Fruit fly (Drosophila melanogaster) whole organism, embryonic: Measurements from ENCODE around the gene HIP-R.

Experiments
- Atf6 ChIP-seq: fragments of 200-800 bp; sonication (Bioruptor generic); IDR thresholded peaks from 2 replicates; pipeline ENCODE4 v1.3.6; 2022; ENCODE audit warnings: missing biosample characterization, missing genetic modification characterization
- CG10147 ChIP-seq: fragments of 200-800 bp; sonication (Bioruptor generic); optimal IDR thresholded peaks from 2 replicates; lab custom pipeline; 2019; ENCODE audit warnings: missing biosample characterization, mild to moderate bottlenecking, missing genetic modification characterization, moderate library complexity
- CG10654 ChIP-seq: fragments of 200-800 bp; sonication (Bioruptor generic); optimal IDR thresholded peaks from 2 replicates; lab custom pipeline; 2016; ENCODE audit warnings: missing biosample characterization, missing genetic modification characterization
- CG11560 ChIP-seq: fragments of 200-800 bp; sonication (Bioruptor generic); IDR thresholded peaks from 3 replicates; pipeline ENCODE4 v1.3.6; 2022; ENCODE audit warnings: missing biosample characterization, missing genetic modification characterization
- CG11695 ChIP-seq: fragments of 200-800 bp; sonication (Bioruptor generic); IDR thresholded peaks from 3 replicates; pipeline ENCODE4 v1.3.6; 2022; ENCODE audit warnings: missing biosample characterization, missing genetic modification characterization
- CG11723 ChIP-seq: fragments of 200-800 bp; sonication (Bioruptor generic); optimal IDR thresholded peaks from 2 replicates; lab custom pipeline; 2017; ENCODE audit warnings: missing biosample characterization, mild to moderate bottlenecking, missing genetic modification characterization
- CG1233 ChIP-seq: fragments of 200-800 bp; sonication (Bioruptor generic); optimal IDR thresholded peaks from 4 replicates; lab custom pipeline; 2018; ENCODE audit warnings: missing biosample characterization, mild to moderate bottlenecking, missing genetic modification characterization
- CG13624 ChIP-seq: fragments of 200-800 bp; sonication (Bioruptor generic); optimal IDR thresholded peaks from 2 replicates; lab custom pipeline; 2016; ENCODE audit warnings: missing biosample characterization, missing genetic modification characterization
- CG14050 ChIP-seq: fragments of 200-800 bp; sonication (Bioruptor generic); IDR thresholded peaks from 3 replicates; pipeline ENCODE4 v1.3.6; 2022; ENCODE audit warnings: missing biosample characterization, missing genetic modification characterization
- CG15073 ChIP-seq: fragments of 200-800 bp; sonication (Bioruptor generic); optimal IDR thresholded peaks from 2 replicates; lab custom pipeline; 2016; ENCODE audit warnings: missing biosample characterization, missing genetic modification characterization
- CG17912 ChIP-seq: fragments of 200-800 bp; sonication (Bioruptor generic); optimal IDR thresholded peaks from 2 replicates; lab custom pipeline; 2018; ENCODE audit warnings: missing biosample characterization, mild to moderate bottlenecking, missing genetic modification characterization
- CG3163 ChIP-seq: fragments of 200-800 bp; sonication (Bioruptor generic); optimal IDR thresholded peaks from 3 replicates; lab custom pipeline; 2016; ENCODE audit warnings: missing biosample characterization, missing genetic modification characterization
- CG32772 ChIP-seq: fragments of 200-800 bp; sonication (Bioruptor generic); IDR thresholded peaks from 2 replicates; pipeline ENCODE4 v1.3.6; 2022; ENCODE audit warnings: missing biosample characterization, missing genetic modification characterization
- CG6654 ChIP-seq: fragments of 200-800 bp; sonication (Bioruptor generic); optimal IDR thresholded peaks from 2 replicates; lab custom pipeline; 2017; ENCODE audit warnings: missing biosample characterization, mild to moderate bottlenecking, missing genetic modification characterization
- CG6683 ChIP-seq: fragments of 200-800 bp; sonication (Bioruptor generic); optimal IDR thresholded peaks from 2 replicates; lab custom pipeline; 2017; ENCODE audit warnings: missing biosample characterization, mild to moderate bottlenecking, missing genetic modification characterization, missing genetic modification reagents
- CG6813 ChIP-seq: fragments of 200-800 bp; sonication (Bioruptor generic); optimal IDR thresholded peaks from 2 replicates; lab custom pipeline; 2017; ENCODE audit warnings: missing biosample characterization, missing genetic modification characterization, mild to moderate bottlenecking, moderate library complexity, missing genetic modification reagents
- CG7271 ChIP-seq: fragments of 200-800 bp; sonication (Bioruptor generic); optimal IDR thresholded peaks from 2 replicates; lab custom pipeline; 2018; ENCODE audit warnings: missing biosample characterization, mild to moderate bottlenecking, missing genetic modification characterization, moderate library complexity
- CG8359 ChIP-seq: fragments of 200-800 bp; sonication (Bioruptor generic); optimal IDR thresholded peaks from 2 replicates; lab custom pipeline; 2017; ENCODE audit warnings: missing biosample characterization, mild to moderate bottlenecking, missing genetic modification characterization, borderline replicate concordance
- CG8924 ChIP-seq: fragments of 200-800 bp; optimal IDR thresholded peaks from 3 replicates; lab custom pipeline; 2019; ENCODE audit warnings: missing biosample characterization, mild to moderate bottlenecking, missing genetic modification characterization, moderate library complexity
- CG9932 ChIP-seq: fragments of 200-800 bp; sonication (Bioruptor generic); IDR thresholded peaks from 2 replicates; pipeline ENCODE4 v1.3.6; 2022; ENCODE audit warnings: missing biosample characterization, missing genetic modification characterization
- CHES-1-like ChIP-seq: fragments of 200-800 bp; sonication (Bioruptor generic); optimal IDR thresholded peaks from 2 replicates; lab custom pipeline; 2016; ENCODE audit warnings: missing biosample characterization, missing genetic modification characterization
- Drgx ChIP-seq: fragments of 200-800 bp; sonication (Bioruptor generic); IDR thresholded peaks from 2 replicates; pipeline ENCODE4 v1.3.6; 2022; ENCODE audit warnings: missing biosample characterization, missing genetic modification characterization
- ERR ChIP-seq: fragments of 200-800 bp; sonication (Bioruptor generic); optimal IDR thresholded peaks from 2 replicates; lab custom pipeline; 2016; ENCODE audit warnings: missing biosample characterization, missing genetic modification characterization
- H15 ChIP-seq: fragments of 200-800 bp; sonication (Bioruptor generic); IDR thresholded peaks from 3 replicates; pipeline ENCODE4 v1.3.6; 2022; ENCODE audit warnings: missing biosample characterization, missing genetic modification characterization
- Mes4 ChIP-seq: fragments of 200-800 bp; sonication (Bioruptor generic); optimal IDR thresholded peaks from 2 replicates; lab custom pipeline; 2016; ENCODE audit warnings: missing biosample characterization, missing genetic modification characterization
- NC2β ChIP-seq: fragments of 200-800 bp; sonication (Bioruptor generic); optimal IDR thresholded peaks from 2 replicates; lab custom pipeline; 2016; ENCODE audit warnings: missing biosample characterization, missing genetic modification characterization
- NK7.1 ChIP-seq: fragments of 200-800 bp; sonication (Bioruptor generic); optimal IDR thresholded peaks from 3 replicates; lab custom pipeline; 2016; ENCODE audit warnings: missing biosample characterization, missing genetic modification characterization
- Pdp1 ChIP-seq, 2 experiments: fragments of 200-800 bp; sonication (Bioruptor generic); optimal IDR thresholded peaks; 3 replicates each; lab custom pipeline; 2016; ENCODE audit warnings: missing biosample characterization in 2 of 2, missing genetic modification characterization in 2 of 2, mild to moderate bottlenecking in 1 of 2, moderate library complexity in 1 of 2
- Six4 ChIP-seq: fragments of 200-800 bp; sonication (Bioruptor generic); optimal IDR thresholded peaks from 2 replicates; lab custom pipeline; 2016; ENCODE audit warnings: missing biosample characterization, missing genetic modification characterization
- Sox100B ChIP-seq: fragments of 200-800 bp; sonication (Bioruptor generic); optimal IDR thresholded peaks from 3 replicates; lab custom pipeline; 2018; ENCODE audit warnings: missing biosample characterization, mild to moderate bottlenecking, missing genetic modification characterization
- Sox102F ChIP-seq: fragments of 200-800 bp; sonication (Bioruptor generic); optimal IDR thresholded peaks from 2 replicates; lab custom pipeline; 2018; ENCODE audit warnings: missing biosample characterization, mild to moderate bottlenecking, missing genetic modification characterization, moderate library complexity
- Tbp ChIP-seq: fragments of >200 bp; optimal IDR thresholded peaks from 2 replicates; lab custom pipeline; 2018; ENCODE audit warnings: missing biosample characterization, missing genetic modification characterization
- Vsx1 ChIP-seq: fragments of 200-800 bp; sonication (Bioruptor generic); optimal IDR thresholded peaks from 2 replicates; lab custom pipeline; 2017; ENCODE audit warnings: missing biosample characterization, mild to moderate bottlenecking, missing genetic modification characterization, missing genetic modification reagents
- cg ChIP-seq: fragments of 200-800 bp; sonication (Bioruptor generic); optimal IDR thresholded peaks from 3 replicates; lab custom pipeline; 2019; ENCODE audit warnings: missing biosample characterization, mild to moderate bottlenecking, missing genetic modification characterization, moderate library complexity
- disco-r ChIP-seq: fragments of 200-800 bp; sonication (Bioruptor generic); optimal IDR thresholded peaks from 2 replicates; lab custom pipeline; 2016; ENCODE audit warnings: missing biosample characterization, missing genetic modification characterization
- dpn ChIP-seq, 2 experiments: fragments of 200-800 bp; sonication (Bioruptor generic); optimal IDR thresholded peaks; 3 replicates each; lab custom pipeline; 2016; ENCODE audit warnings: missing biosample characterization in 2 of 2, missing genetic modification characterization in 2 of 2
- gro ChIP-seq: fragments of 200-800 bp; sonication (Bioruptor generic); optimal IDR thresholded peaks from 2 replicates; lab custom pipeline; 2016; ENCODE audit warnings: missing biosample characterization, missing genetic modification characterization
- knrl ChIP-seq: fragments of 200-800 bp; sonication (Bioruptor generic); IDR thresholded peaks from 3 replicates; pipeline ENCODE4 v1.3.6; 2022; ENCODE audit warnings: missing biosample characterization, missing genetic modification characterization; ENCODE audit not compliant: partially characterized antibody
- nau ChIP-seq: fragments of 200-800 bp; sonication (Bioruptor generic); optimal IDR thresholded peaks from 3 replicates; lab custom pipeline; 2017; ENCODE audit warnings: missing biosample characterization, mild to moderate bottlenecking, missing genetic modification characterization, missing genetic modification reagents
- org-1 ChIP-seq: fragments of 200-800 bp; sonication (Bioruptor generic); optimal IDR thresholded peaks from 2 replicates; lab custom pipeline; 2017; ENCODE audit warnings: missing biosample characterization, missing genetic modification characterization
- pfk ChIP-seq: fragments of 200-800 bp; sonication (Bioruptor generic); optimal IDR thresholded peaks from 2 replicates; lab custom pipeline; 2018; ENCODE audit warnings: missing biosample characterization, mild to moderate bottlenecking, missing genetic modification characterization, moderate library complexity
- pho ChIP-seq: fragments of 200-800 bp; sonication (Bioruptor generic); optimal IDR thresholded peaks from 2 replicates; lab custom pipeline; 2016; ENCODE audit warnings: missing biosample characterization, missing genetic modification characterization
- pnt ChIP-seq: fragments of 200-800 bp; sonication (Bioruptor generic); optimal IDR thresholded peaks from 3 replicates; lab custom pipeline; 2016; ENCODE audit warnings: missing biosample characterization, missing genetic modification characterization
- ro ChIP-seq: fragments of 200-800 bp; sonication (Bioruptor generic); IDR thresholded peaks from 2 replicates; pipeline ENCODE4 v1.3.6; 2022; ENCODE audit warnings: missing biosample characterization, missing genetic modification characterization
- row ChIP-seq: fragments of 200-800 bp; sonication (Bioruptor generic); IDR thresholded peaks from 3 replicates; pipeline ENCODE4 v1.3.6; 2022; ENCODE audit warnings: missing biosample characterization, missing genetic modification characterization
- sim ChIP-seq: fragments of 200-800 bp; sonication (Bioruptor generic); IDR thresholded peaks from 2 replicates; pipeline ENCODE4 v1.3.6; 2022; ENCODE audit warnings: missing biosample characterization, missing genetic modification characterization
- sima ChIP-seq: fragments of 200-800 bp; sonication (Bioruptor generic); optimal IDR thresholded peaks from 2 replicates; lab custom pipeline; 2016; ENCODE audit warnings: missing biosample characterization, missing genetic modification characterization
- slp2 ChIP-seq: fragments of 200-800 bp; sonication (Bioruptor generic); optimal IDR thresholded peaks from 2 replicates; lab custom pipeline; 2016; ENCODE audit warnings: missing biosample characterization, missing genetic modification characterization
- ssp ChIP-seq: fragments of 200-800 bp; sonication (Bioruptor generic); IDR thresholded peaks from 2 replicates; pipeline ENCODE4 v1.3.6; 2022; ENCODE audit warnings: missing biosample characterization, missing genetic modification characterization
- toy ChIP-seq: fragments of 200-800 bp; sonication (Bioruptor generic); IDR thresholded peaks from 2 replicates; pipeline ENCODE4 v1.3.6; 2022; ENCODE audit warnings: missing biosample characterization, missing genetic modification characterization
- trem ChIP-seq: fragments of 200-800 bp; optimal IDR thresholded peaks from 3 replicates; lab custom pipeline; 2019; ENCODE audit warnings: missing biosample characterization, mild to moderate bottlenecking, missing genetic modification characterization, moderate library complexity
- trh ChIP-seq: fragments of 200-800 bp; sonication (Bioruptor generic); optimal IDR thresholded peaks from 2 replicates; lab custom pipeline; 2016; ENCODE audit warnings: missing biosample characterization, missing genetic modification characterization
- vvl ChIP-seq: fragments of 200-800 bp; sonication (Bioruptor generic); IDR thresholded peaks from 2 replicates; pipeline ENCODE4 v1.3.6; 2022; ENCODE audit warnings: missing biosample characterization, missing genetic modification characterization

The HIP-R gene

dm6 chrX:3745264-3745564 lies 44.6 kb upstream of the HIP-R start (continued):
- TF ChIP-seq NK7.1 (GFP tag; lab: Kevin White, UChicago), result no peak
- TF ChIP-seq H15, result no peak
- peak; percentile 62 for TF ChIP-seq Sox102F (GFP tag; lab: Kevin White, UChicago)
- TF ChIP-seq CG6654 (GFP tag; lab: Kevin White, UChicago), result no peak
- TF ChIP-seq CG11560 (tag; lab: Robert Waterston, UW), result no peak
- TF ChIP-seq Tbp (GFP tag; lab: Kevin White, UChicago), result no peak
- no peak for TF ChIP-seq nau (GFP tag; lab: Kevin White, UChicago)
- TF ChIP-seq row (GFP tag; lab: Robert Waterston, UW), result peak; percentile 63
- no peak for TF ChIP-seq cg (GFP tag; lab: Kevin White, UChicago)
- TF ChIP-seq Drgx (GFP tag; lab: Robert Waterston, UW), result no peak
- no peak for TF ChIP-seq CG11723 (GFP tag; lab: Kevin White, UChicago)
- TF ChIP-seq CG15073 (GFP tag; lab: Kevin White, UChicago), result no peak
- TF ChIP-seq dpn (GFP tag; optimal IDR thresholded peaks at IDR 0.05; lab: Kevin White, UChicago), result peak; percentile 14 to 34
- TF ChIP-seq Six4 (GFP tag; lab: Kevin White, UChicago), result no peak
- no peak for TF ChIP-seq sim (GFP tag; lab: Robert Waterston, UW)
- TF ChIP-seq ro (GFP tag; lab: Robert Waterston, UW), result no peak
- peak in 1 of 2 experiments; percentile 14 for TF ChIP-seq Pdp1 (GFP tag; optimal IDR thresholded peaks at IDR 0.05; lab: Kevin White, UChicago)
- no peak for TF ChIP-seq Mes4
- no peak for TF ChIP-seq CG32772 (GFP tag; lab: Robert Waterston, UW)
- no peak for TF ChIP-seq ERR
- TF ChIP-seq trh (GFP tag; lab: Kevin White, UChicago), result no peak
- TF ChIP-seq sima (GFP tag; lab: Kevin White, UChicago), result no peak
- no peak for TF ChIP-seq toy
- TF ChIP-seq CG6683 (GFP tag; lab: Kevin White, UChicago), result no peak
- no peak for TF ChIP-seq CG8359 (GFP tag; lab: Kevin White, UChicago)
- TF ChIP-seq trem (tag; lab: Kevin White, UChicago), result no peak
- TF ChIP-seq CG7271 (tag; lab: Kevin White, UChicago), result no peak
- no peak for TF ChIP-seq CG13624 (GFP tag; lab: Kevin White, UChicago)
- TF ChIP-seq CG14050 (GFP tag; lab: Robert Waterston, UW), result no peak
- no peak for TF ChIP-seq NC2β (GFP tag; lab: Kevin White, UChicago)
- no peak for TF ChIP-seq pnt (GFP tag; lab: Kevin White, UChicago)
- no peak for TF ChIP-seq CG6813 (GFP tag; lab: Kevin White, UChicago)
- peak; percentile 23 for TF ChIP-seq CG1233
- no peak for TF ChIP-seq CG9932 (GFP tag; lab: Robert Waterston, UW)
- no peak for TF ChIP-seq CG17912 (GFP tag; lab: Kevin White, UChicago)
- TF ChIP-seq Vsx1 (GFP tag; lab: Kevin White, UChicago), result no peak
- TF ChIP-seq org-1 (GFP tag; lab: Kevin White, UChicago), result peak; percentile 35
- no peak for TF ChIP-seq CG11695 (GFP tag; lab: Robert Waterston, UW)
- no peak for TF ChIP-seq disco-r (GFP tag; lab: Kevin White, UChicago)
- no peak for TF ChIP-seq slp2
- TF ChIP-seq knrl (GFP tag; lab: Robert Waterston, UW), result no peak
- TF ChIP-seq CHES-1-like (GFP tag; lab: Kevin White, UChicago), result no peak
- peak; percentile 61 for TF ChIP-seq Atf6
- no peak for TF ChIP-seq pho (GFP tag; lab: Kevin White, UChicago)
- no peak for TF ChIP-seq CG3163 (GFP tag; lab: Kevin White, UChicago)
- TF ChIP-seq Sox100B (GFP tag; lab: Kevin White, UChicago), result peak; percentile 51
- TF ChIP-seq CG10654 (GFP tag; lab: Kevin White, UChicago), result peak; percentile 7
- TF ChIP-seq gro (GFP tag; lab: Kevin White, UChicago), result no peak
- TF ChIP-seq CG10147 (GFP tag; lab: Kevin White, UChicago), result no peak
- no peak for TF ChIP-seq ssp (GFP tag; lab: Robert Waterston, UW)
- no peak for TF ChIP-seq vvl (GFP tag; lab: Robert Waterston, UW)
- TF ChIP-seq CG8924, result no peak
- TF ChIP-seq pfk (GFP tag; lab: Kevin White, UChicago), result no peak
